Worm (Caenorhabditis elegans): ENCODE data around the gene lec-4.

Gene lec-4

DNA sequence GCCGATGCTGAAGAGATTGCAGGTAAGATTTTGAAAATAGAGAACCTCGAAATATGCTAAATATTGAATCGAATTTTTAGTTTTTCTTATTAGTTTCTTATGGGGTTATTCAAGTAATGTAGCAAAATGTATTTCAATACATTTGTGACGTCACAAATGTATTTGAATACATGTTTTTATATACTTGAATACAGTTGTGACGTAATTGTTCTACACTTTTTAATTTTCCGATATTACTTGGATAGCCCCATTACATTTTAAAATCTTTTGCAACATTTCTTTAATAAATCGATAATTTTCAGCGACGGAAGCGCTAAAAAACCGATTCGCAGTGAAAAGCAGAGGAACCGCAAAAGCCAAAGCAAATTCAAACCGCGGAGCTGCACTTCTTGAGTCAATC, 34.8 kb downstream of the lec-4 start:
- TF ChIP-seq fkh-10 (GFP tag; optimal IDR thresholded peaks at IDR 0.05): no peak
- no peak for TF ChIP-seq mdt-29 (GFP tag; IDR thresholded peaks at IDR 0.05)
- no peak for TF ChIP-seq daf-12 (tag; optimal IDR thresholded peaks at IDR 0.05)
- no peak for TF ChIP-seq mxl-2 (GFP tag; conservative IDR thresholded peaks at IDR 0.05)
- TF ChIP-seq lin-13 (GFP tag; optimal IDR thresholded peaks at IDR 0.05): no peak
- no peak for TF ChIP-seq dmd-9 (GFP tag; IDR thresholded peaks at IDR 0.05)
- TF ChIP-seq egl-27 (tag; optimal IDR thresholded peaks at IDR 0.05): no peak
- no peak for TF ChIP-seq fos-1 (tag; optimal IDR thresholded peaks at IDR 0.05)

- TF ChIP-seq aly-2 (tag; optimal IDR thresholded peaks at IDR 0.05) (no peak), arid-1 (GFP tag; conservative IDR thresholded peaks at IDR 0.05) (no peak), hif-1 (tag; optimal IDR thresholded peaks at IDR 0.05) (no peak), zfp-2 (tag; optimal IDR thresholded peaks at IDR 0.05) (no peak), dve-1 (tag; optimal IDR thresholded peaks at IDR 0.05; ENCODE audit: insufficient read depth) (no peak), skn-1 (tag; optimal IDR thresholded peaks at IDR 0.05) (no peak), ceh-62 (tag; optimal IDR thresholded peaks at IDR 0.05) (no peak), dmd-6 (GFP tag; IDR thresholded peaks at IDR 0.05) (no peak), set-16 (GFP tag; IDR thresholded peaks at IDR 0.05) (peak; percentile 65), nhr-10 (tag; optimal IDR thresholded peaks at IDR 0.05) (no peak), daf-19 (GFP tag; conservative IDR thresholded peaks at IDR 0.05) (no peak), lim-7 (GFP tag; IDR thresholded peaks at IDR 0.05) (peak; percentile 33; the same call in 1 of the 2 replicates), nhr-76 (tag; optimal IDR thresholded peaks at IDR 0.05) (no peak), ztf-7 (tag; optimal IDR thresholded peaks at IDR 0.05) (no peak), nhr-28 (tag; optimal IDR thresholded peaks at IDR 0.05) (no peak), nhr-237 (tag; optimal IDR thresholded peaks at IDR 0.05) (no peak), ceh-82 (tag; optimal IDR thresholded peaks at IDR 0.05) (no peak)
Measured at ce11 chrIII:3737742-3738141, 35.4 kb downstream of the lec-4 start.

- no peak for TF ChIP-seq nhr-77 (tag; optimal IDR thresholded peaks at IDR 0.05)
- TF ChIP-seq lin-38 (GFP tag; IDR thresholded peaks at IDR 0.05): no peak
- TF ChIP-seq nhr-76 (tag; optimal IDR thresholded peaks at IDR 0.05): no peak
- TF ChIP-seq duxl-1 (tag; optimal IDR thresholded peaks at IDR 0.05; ENCODE audit: poor library complexity): no peak
- no peak for TF ChIP-seq ztf-11 (tag; optimal IDR thresholded peaks at IDR 0.05)
- TF ChIP-seq nhr-48 (tag; optimal IDR thresholded peaks at IDR 0.05): no peak
- TF ChIP-seq vab-7 (GFP tag; IDR thresholded peaks at IDR 0.05): no peak
- TF ChIP-seq pha-4 (GFP tag; IDR thresholded peaks at IDR 0.05): no peak
- no peak for TF ChIP-seq pha-4 (tag; optimal IDR thresholded peaks at IDR 0.05)
- no peak for TF ChIP-seq nhr-6 (tag; optimal IDR thresholded peaks at IDR 0.05)
- no peak for TF ChIP-seq egl-43 (GFP tag; IDR thresholded peaks at IDR 0.05)
Measured at ce11 chrIII:3736302-3736701, 36.8 kb downstream of the lec-4 start, which contains the start of gene F34D10.4. F34D10.4 (plus strand) TSS chrIII:3736602.

DNA sequence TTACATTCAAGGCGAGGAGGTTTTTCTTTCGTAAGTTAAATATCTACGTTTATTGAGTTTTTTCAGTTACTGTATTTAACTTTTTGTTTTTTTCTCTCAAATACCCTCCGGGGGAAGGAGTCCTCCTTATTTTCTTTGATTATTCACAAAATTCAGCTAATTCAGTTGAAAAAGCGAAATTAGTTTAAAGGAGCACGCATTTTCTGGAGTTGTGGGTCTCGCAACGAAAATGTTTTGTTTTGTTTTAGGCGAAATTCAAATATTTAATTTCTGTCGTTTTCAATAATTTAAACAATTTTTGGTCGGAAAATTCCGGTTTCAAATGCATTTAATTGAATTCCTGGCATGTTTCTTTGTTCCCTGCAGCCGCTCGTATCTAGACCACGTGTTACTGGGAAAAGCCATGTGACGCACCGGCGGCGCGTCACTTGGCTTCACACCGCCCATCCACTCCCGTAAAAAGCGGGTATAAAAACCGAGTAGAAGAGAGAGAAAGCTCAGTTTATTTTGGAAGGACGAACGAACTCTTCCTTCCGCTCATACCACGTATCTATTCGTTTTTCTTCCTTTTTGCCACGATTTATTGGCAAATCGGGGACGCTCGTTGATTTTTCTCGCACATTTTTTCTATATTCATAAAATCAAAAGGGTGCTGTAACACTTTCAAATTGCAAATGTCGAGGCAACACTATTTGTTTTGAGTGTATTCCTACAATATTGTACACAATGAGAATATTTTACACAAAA, 37.4 kb downstream of the lec-4 start:
- TF ChIP-seq dve-1 (tag; optimal IDR thresholded peaks at IDR 0.05; ENCODE audit: insufficient read depth): peak; percentile 33
- TF ChIP-seq F37D6.2 (tag; optimal IDR thresholded peaks at IDR 0.05): peak; percentile 1
- no peak for TF ChIP-seq Y105C5A.15 (GFP tag; IDR thresholded peaks at IDR 0.05)
- peak; percentile 76 for TF ChIP-seq ama-1 (optimal IDR thresholded peaks at IDR 0.05)
- TF ChIP-seq zfp-2 (tag; optimal IDR thresholded peaks at IDR 0.05): no peak
- peak; percentile 38 for TF ChIP-seq mxl-3 (GFP tag; optimal IDR thresholded peaks at IDR 0.05)
- TF ChIP-seq hlh-11 (tag; optimal IDR thresholded peaks at IDR 0.05): peak; percentile 42
- TF ChIP-seq nhr-76 (tag; optimal IDR thresholded peaks at IDR 0.05): no peak
- no peak for TF ChIP-seq skn-1 (tag; optimal IDR thresholded peaks at IDR 0.05)
- peak; percentile 71 for TF ChIP-seq aha-1 (tag)
- TF ChIP-seq hlh-30 (tag; optimal IDR thresholded peaks at IDR 0.05; ENCODE audit: insufficient read depth): peak; percentile 69
- TF ChIP-seq nhr-102 (tag; optimal IDR thresholded peaks at IDR 0.05): no peak

Measured in whole organism, L4 larva.